Comparison of ENCODE assay signal across 2 fruit fly cellular contexts in genomic region chr3L:18222284-18222683, dm6.
TF ChIP-seq lines count a peak whose summit lies in the region.

No protein-coding gene starts in this region.

- no peak for TF ChIP-seq CTCF in whole organism, embryonic (GFP tag; optimal IDR thresholded peaks at IDR 0.05; lab: Kevin White, UChicago)

TF ChIP-seq in whole organism, embryonic, 481 proteins besides CTCF, POLR2A, EP300 and RAD21:
- TF ChIP-seq h (optimal IDR thresholded peaks at IDR 0.05; lab: Kevin White, UChicago) (no peak), GATAe (GFP tag; conservative IDR thresholded peaks at IDR 0.05; lab: Robert Waterston, UW) (no peak), Ets65A (GFP tag; lab: Kevin White, UChicago) (peak; percentile 17), oc (tag; optimal IDR thresholded peaks at IDR 0.05; lab: Kevin White, UChicago) (peak; percentile 38)
TF ChIP-seq in whole organism, embryonic: peak in this region for 2.

TF ChIP-seq in whole organism, prepupa, 60 proteins besides CTCF, POLR2A, EP300 and RAD21:
- TF ChIP-seq svp (GFP tag; lab: Kevin White, UChicago): peak; percentile 98
- no peak for TF ChIP-seq Ets96B (tag; optimal IDR thresholded peaks at IDR 0.05; lab: Kevin White, UChicago)
